Fruit fly (Drosophila melanogaster) whole organism, pupa: ENCODE measurements around the gene eEF1delta.
A peak's percentile ranks its signal among the peaks of the same experiment; 100 is the strongest.

Source experiments
- CG10348 ChIP-seq: fragments of 200-800 bp; sonication (Bioruptor generic); IDR thresholded peaks from 2 replicates; pipeline ENCODE4 v1.3.6; 2022; ENCODE audit warnings: missing biosample characterization, missing genetic modification characterization
- CG12605 ChIP-seq: fragments of 200-800 bp; sonication (Bioruptor generic); IDR thresholded peaks from 2 replicates; pipeline ENCODE4 v1.3.6; 2022; ENCODE audit warnings: missing biosample characterization, missing genetic modification characterization
- CG13204 ChIP-seq: fragments of 200-800 bp; sonication (Bioruptor generic); optimal IDR thresholded peaks from 2 replicates; lab custom pipeline; 2018; ENCODE audit warnings: missing biosample characterization, mild to moderate bottlenecking, missing genetic modification characterization, moderate library complexity
- CG14655 ChIP-seq: fragments of 200-800 bp; sonication (Bioruptor generic); optimal IDR thresholded peaks from 3 replicates; lab custom pipeline; 2017; ENCODE audit warnings: mild to moderate bottlenecking, missing biosample characterization, missing genetic modification reagents, missing genetic modification characterization
- CG15710 ChIP-seq: fragments of 200-800 bp; sonication (Bioruptor generic); optimal IDR thresholded peaks from 2 replicates; lab custom pipeline; 2018; ENCODE audit warnings: missing biosample characterization, mild to moderate bottlenecking, missing genetic modification characterization, moderate library complexity
- CG17806 ChIP-seq: fragments of 200-800 bp; sonication (Bioruptor generic); optimal IDR thresholded peaks from 2 replicates; lab custom pipeline; 2018; ENCODE audit warnings: missing biosample characterization, mild to moderate bottlenecking, missing genetic modification characterization, moderate library complexity
- CG32121 ChIP-seq: fragments of 200-800 bp; sonication (Bioruptor generic); IDR thresholded peaks from 2 replicates; pipeline ENCODE4 v1.3.6; 2022; ENCODE audit warnings: missing biosample characterization, missing genetic modification characterization
- CG34367 ChIP-seq: fragments of 200-800 bp; sonication (Bioruptor generic); optimal IDR thresholded peaks from 2 replicates; lab custom pipeline; 2018; ENCODE audit warnings: missing biosample characterization, mild to moderate bottlenecking, missing genetic modification characterization
- CG4496 ChIP-seq: fragments of 200-800 bp; sonication (Bioruptor generic); IDR thresholded peaks from 3 replicates; pipeline ENCODE4 v1.3.6; 2022; ENCODE audit warnings: missing biosample characterization, missing genetic modification characterization
- CG8159 ChIP-seq: fragments of 200-800 bp; sonication (Bioruptor generic); optimal IDR thresholded peaks from 3 replicates; lab custom pipeline; 2018; ENCODE audit warnings: missing biosample characterization, mild to moderate bottlenecking, missing genetic modification characterization, moderate library complexity
- CG8301 ChIP-seq: fragments of 200-800 bp; sonication (Bioruptor generic); optimal IDR thresholded peaks from 2 replicates; lab custom pipeline; 2018; ENCODE audit warnings: missing biosample characterization, mild to moderate bottlenecking, missing genetic modification characterization
- CG9948 ChIP-seq: fragments of 200-800 bp; sonication (Bioruptor generic); optimal IDR thresholded peaks from 2 replicates; lab custom pipeline; 2018; ENCODE audit warnings: missing biosample characterization, mild to moderate bottlenecking, missing genetic modification characterization, moderate library complexity
- D1 ChIP-seq: fragments of 200-800 bp; sonication (Bioruptor generic); optimal IDR thresholded peaks from 2 replicates; lab custom pipeline; 2018; ENCODE audit warnings: missing biosample characterization, mild to moderate bottlenecking, missing genetic modification characterization, moderate library complexity
- EcR ChIP-seq: fragments of 200-800 bp; sonication (Bioruptor generic); optimal IDR thresholded peaks from 3 replicates; lab custom pipeline; 2019; ENCODE audit warnings: missing biosample characterization, missing genetic modification characterization, mild to moderate bottlenecking, moderate library complexity, missing genetic modification reagents
- Ets98B ChIP-seq: fragments of 200-800 bp; sonication (Bioruptor generic); IDR thresholded peaks from 2 replicates; pipeline ENCODE4 v1.3.6; 2022; ENCODE audit warnings: missing biosample characterization, missing genetic modification characterization
- Pif1A ChIP-seq: fragments of 200-800 bp; sonication (Bioruptor generic); optimal IDR thresholded peaks from 3 replicates; lab custom pipeline; 2016; ENCODE audit warnings: missing biosample characterization, missing genetic modification characterization
- Pif1B ChIP-seq: fragments of 200-800 bp; sonication (Bioruptor generic); optimal IDR thresholded peaks from 3 replicates; lab custom pipeline; 2016; ENCODE audit warnings: missing biosample characterization, missing genetic modification characterization
- Snoo ChIP-seq: fragments of 200-800 bp; sonication (Bioruptor generic); optimal IDR thresholded peaks from 3 replicates; lab custom pipeline; 2017; ENCODE audit warnings: missing biosample characterization, mild to moderate bottlenecking, missing genetic modification characterization, inconsistent platforms
- fd96Ca ChIP-seq: fragments of 200-800 bp; sonication (Bioruptor generic); IDR thresholded peaks from 3 replicates; pipeline ENCODE4 v1.3.6; 2022; ENCODE audit warnings: missing biosample characterization, missing genetic modification characterization
- gl ChIP-seq: fragments of 200-800 bp; sonication (Bioruptor generic); optimal IDR thresholded peaks from 2 replicates; lab custom pipeline; 2018; ENCODE audit warnings: missing biosample characterization, mild to moderate bottlenecking, missing genetic modification characterization
- rn ChIP-seq: fragments of 200-800 bp; sonication (Bioruptor generic); IDR thresholded peaks from 2 replicates; pipeline ENCODE4 v1.3.6; 2022; ENCODE audit warnings: missing biosample characterization, missing genetic modification characterization

eEF1delta gene

DNA sequence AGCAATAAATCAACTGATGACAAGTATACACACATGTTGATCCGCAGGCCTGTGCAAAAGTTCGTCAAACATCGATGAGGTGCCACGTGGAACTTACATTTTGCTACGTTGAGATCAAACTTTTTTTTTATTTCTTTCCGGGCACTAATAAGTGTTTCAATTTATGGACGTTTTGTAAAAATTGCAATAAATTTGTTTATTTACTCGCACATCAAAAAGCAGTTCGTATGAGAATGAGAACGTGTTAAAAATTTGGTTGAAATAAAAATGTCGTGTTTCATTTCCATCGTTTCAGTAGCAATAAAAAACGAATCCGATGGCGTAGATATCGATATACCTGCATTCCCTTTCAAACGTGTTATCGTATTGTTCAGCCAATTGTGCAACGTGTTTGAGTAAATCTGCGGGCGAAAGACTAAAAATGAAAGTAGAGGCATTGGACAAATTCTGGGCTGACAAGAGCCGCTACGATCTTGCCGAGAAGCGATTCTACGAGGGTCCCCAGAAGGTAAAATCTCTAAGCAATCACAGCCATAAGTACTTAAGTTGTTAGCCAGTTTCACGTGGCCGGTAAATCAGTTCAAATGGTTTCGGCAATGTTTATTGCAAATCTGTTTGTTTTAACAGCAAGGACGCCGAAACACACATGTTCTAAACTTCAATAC lies at the start of gene eEF1delta:
Gene eEF1delta (plus strand): TSS at position 356 of the 665 bp plus-strand sequence.
- TF ChIP-seq gl (tag; lab: Kevin White, UChicago) (no peak), Snoo (tag; lab: Kevin White, UChicago) (no peak), CG14655 (no peak), CG32121 (GFP tag; lab: Robert Waterston, UW) (no peak), CG10348 (no peak), CG8301 (tag; lab: Kevin White, UChicago) (no peak), CG9948 (tag; lab: Kevin White, UChicago) (no peak), EcR (GFP tag; lab: Kevin White, UChicago) (no peak), Pif1A (GFP tag; lab: Kevin White, UChicago) (no peak), CG4496 (GFP tag; lab: Robert Waterston, UW) (no peak), CG13204 (GFP tag; lab: Kevin White, UChicago) (no peak), CG15710 (tag; lab: Kevin White, UChicago) (no peak), CG8159 (tag; lab: Kevin White, UChicago) (no peak)

DNA sequence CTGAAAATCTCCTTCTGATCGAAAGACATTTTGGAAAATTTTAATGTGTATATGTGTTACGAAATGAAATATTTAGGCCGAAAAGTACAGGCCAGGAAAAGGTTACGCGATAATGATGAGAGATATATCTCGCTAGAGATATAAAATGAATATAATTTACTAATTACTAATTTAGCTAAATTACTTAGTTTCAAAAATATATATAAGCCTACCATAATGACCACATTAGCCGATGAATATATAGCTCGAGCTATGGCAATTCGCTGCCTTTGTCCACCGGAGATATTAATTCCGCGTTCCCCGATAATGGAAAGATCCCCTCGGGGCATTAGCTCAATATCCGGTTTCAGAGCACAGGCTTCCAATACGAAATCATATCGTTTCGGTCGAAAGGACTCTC lies 40.9 kb upstream of the eEF1delta start, which contains the start of gene Fum4:
Gene Fum4 (minus strand): TSS at position 101 of the 400 bp plus-strand sequence.
- TF ChIP-seq CG17806 (tag; lab: Kevin White, UChicago) (no peak), CG8159 (tag; lab: Kevin White, UChicago) (no peak), CG8301 (tag; lab: Kevin White, UChicago) (no peak), CG4496 (GFP tag; lab: Robert Waterston, UW) (no peak), gl (tag; lab: Kevin White, UChicago) (no peak), EcR (GFP tag; lab: Kevin White, UChicago) (no peak), Snoo (tag; lab: Kevin White, UChicago) (no peak), CG13204 (GFP tag; lab: Kevin White, UChicago) (no peak)

DNA sequence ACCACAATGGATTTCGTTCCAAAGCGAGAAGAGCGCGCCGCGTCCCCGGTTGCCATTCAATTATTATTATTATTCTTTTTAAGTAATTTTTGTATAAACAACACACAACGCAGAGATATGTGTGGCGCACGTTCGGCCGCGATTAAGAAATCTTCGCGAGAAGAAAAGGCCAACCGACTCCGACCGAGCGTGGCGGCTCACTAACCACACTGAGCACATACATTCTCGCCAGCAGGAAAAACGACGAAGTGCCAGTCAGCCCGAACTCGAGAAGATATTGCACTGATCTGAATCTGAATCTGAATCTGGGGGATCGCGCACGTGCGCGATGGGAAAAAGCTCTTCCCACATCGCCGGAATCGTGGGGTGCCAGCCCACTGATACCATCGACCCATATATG lies 33.4 kb upstream of the eEF1delta start, which contains the start of gene Sur:
Gene Sur (minus strand): TSS at position 207 of the 400 bp plus-strand sequence.
- TF ChIP-seq Pif1B (GFP tag; lab: Kevin White, UChicago) (no peak), fd96Ca (GFP tag; lab: Robert Waterston, UW) (no peak; the same call in 2 of the 3 replicates), Snoo (tag; lab: Kevin White, UChicago) (no peak), D1 (tag; lab: Kevin White, UChicago) (no peak), gl (tag; lab: Kevin White, UChicago) (no peak), CG13204 (GFP tag; lab: Kevin White, UChicago) (no peak), CG12605 (no peak), rn (GFP tag; lab: Robert Waterston, UW) (no peak), CG34367 (tag; lab: Kevin White, UChicago) (no peak), Ets98B (GFP tag; lab: Robert Waterston, UW) (no peak), CG4496 (GFP tag; lab: Robert Waterston, UW) (no peak), CG8159 (tag; lab: Kevin White, UChicago) (no peak), CG32121 (GFP tag; lab: Robert Waterston, UW) (no peak), CG17806 (tag; lab: Kevin White, UChicago) (no peak), CG8301 (tag; lab: Kevin White, UChicago) (no peak), EcR (GFP tag; lab: Kevin White, UChicago) (no peak), CG10348 (no peak)

DNA sequence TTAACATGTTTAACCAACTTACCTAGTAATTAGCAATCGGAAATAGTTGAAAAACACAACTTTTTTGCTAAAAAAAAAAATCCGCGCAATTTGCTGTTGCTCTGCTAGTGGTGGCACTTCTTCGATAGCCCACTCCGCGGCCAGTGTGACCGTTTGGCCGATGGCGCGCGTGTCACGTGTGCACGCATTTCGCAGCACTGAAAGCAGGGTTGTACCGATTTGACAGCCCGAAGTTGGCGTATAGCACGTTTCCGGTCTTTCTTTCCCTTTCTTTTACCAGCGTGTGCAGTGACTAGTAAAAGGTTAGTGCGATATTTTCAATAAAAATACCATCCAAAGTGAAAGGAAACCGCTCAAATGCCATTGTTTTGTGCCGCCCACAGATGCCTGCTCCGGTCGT lies 31.5 kb upstream of the eEF1delta start, which contains the start of the genes Ripalpha and RpL7:
Gene Ripalpha (minus strand): TSS at position 128 of the 400 bp plus-strand sequence.
Gene RpL7 (plus strand): TSS at position 158 of the 400 bp plus-strand sequence.
- TF ChIP-seq D1 (tag; lab: Kevin White, UChicago): no peak
- TF ChIP-seq Pif1A (GFP tag; lab: Kevin White, UChicago): peak; percentile 89
- TF ChIP-seq CG32121 (GFP tag; lab: Robert Waterston, UW): peak; percentile 77
- TF ChIP-seq Ets98B (GFP tag; lab: Robert Waterston, UW): peak; percentile 91
- peak; percentile 76 for TF ChIP-seq Pif1B (GFP tag; lab: Kevin White, UChicago)
- peak; percentile 95 for TF ChIP-seq Snoo (tag; lab: Kevin White, UChicago)
- TF ChIP-seq CG13204 (GFP tag; lab: Kevin White, UChicago): no peak
- TF ChIP-seq gl (tag; lab: Kevin White, UChicago): peak; percentile 81
- TF ChIP-seq rn (GFP tag; lab: Robert Waterston, UW): peak; percentile 85
- peak; percentile 61 for TF ChIP-seq CG8301 (tag; lab: Kevin White, UChicago)
- TF ChIP-seq CG10348: no peak
- TF ChIP-seq CG14655: no peak
- peak; percentile 80 for TF ChIP-seq CG15710 (tag; lab: Kevin White, UChicago)
- TF ChIP-seq CG34367 (tag; lab: Kevin White, UChicago): peak; percentile 89
- no peak for TF ChIP-seq EcR (GFP tag; lab: Kevin White, UChicago)
- peak; percentile 97 for TF ChIP-seq CG4496 (GFP tag; lab: Robert Waterston, UW)
- TF ChIP-seq CG12605: peak; percentile 88
- peak; percentile 57 for TF ChIP-seq CG17806 (tag; lab: Kevin White, UChicago)
- TF ChIP-seq fd96Ca (GFP tag; lab: Robert Waterston, UW): no peak
- TF ChIP-seq CG9948 (tag; lab: Kevin White, UChicago): peak; percentile 43
- peak; percentile 68 for TF ChIP-seq CG8159 (tag; lab: Kevin White, UChicago)
- TF ChIP-seq, all 21 proteins: peak for 15

DNA sequence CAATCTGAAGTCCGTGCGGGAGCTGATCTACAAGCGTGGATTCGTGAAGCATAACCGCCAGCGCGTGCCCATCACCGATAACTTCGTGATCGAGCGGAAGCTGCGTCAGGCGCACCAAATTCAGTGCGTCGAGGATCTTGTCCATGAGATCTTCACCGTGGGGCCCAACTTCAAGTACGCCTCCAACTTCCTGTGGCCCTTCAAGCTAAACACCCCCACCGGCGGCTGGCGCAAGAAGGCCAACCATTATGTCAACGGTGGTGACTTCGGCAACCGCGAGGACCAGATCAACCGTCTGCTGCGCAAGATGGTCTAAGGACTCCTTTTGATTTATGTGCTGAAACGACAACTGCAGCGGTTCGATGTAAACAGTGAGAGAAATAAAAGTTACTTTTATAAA lies 30.6 kb upstream of the eEF1delta start:
- TF ChIP-seq CG4496 (GFP tag; lab: Robert Waterston, UW): 0 out of 3 replicates have a peak, but pooled peaks have one; percentile 37
- no peak for TF ChIP-seq gl (tag; lab: Kevin White, UChicago)
